Worm (Caenorhabditis elegans) whole organism, early embryonic: Measurements from ENCODE around the gene nhr-22.

Experiments
- F13C5.2 ChIP-seq: sonication (generic microtip); optimal IDR thresholded peaks from 2 replicates; lab custom pipeline; 2017; ENCODE audit warnings: mild to moderate bottlenecking, missing genetic modification characterization, inconsistent platforms, missing compliant biosample characterization
- aly-1 ChIP-seq: sonication (generic microtip); optimal IDR thresholded peaks from 2 replicates; lab custom pipeline; 2016; ENCODE audit warnings: missing genetic modification characterization, missing compliant biosample characterization
- ama-1 ChIP-seq: fragments of 150-350 bp; optimal IDR thresholded peaks from 2 replicates; lab custom pipeline; 2014
- ets-7 ChIP-seq: sonication (generic microtip); optimal IDR thresholded peaks from 2 replicates; lab custom pipeline; 2016; ENCODE audit warnings: missing genotype, missing genetic modification characterization, missing compliant biosample characterization
- scrt-1 ChIP-seq: fragments of 200-800 bp; sonication (Bioruptor generic); IDR thresholded peaks from 2 replicates; pipeline ENCODE4 v1.3.6; 2022; ENCODE audit warnings: missing genetic modification characterization, missing compliant biosample characterization
- sea-1 ChIP-seq: fragments of 200-800 bp; sonication (Bioruptor generic); conservative IDR thresholded peaks from 2 replicates; pipeline ENCODE4 v1.3.6; 2022; ENCODE audit warnings: missing genetic modification characterization, missing compliant biosample characterization
- tbx-37 ChIP-seq: fragments of 200-800 bp; sonication (Bioruptor generic); conservative IDR thresholded peaks from 2 replicates; pipeline ENCODE4 v1.3.6; 2022; ENCODE audit warnings: missing genetic modification reagents, missing genetic modification characterization, missing compliant biosample characterization
- tra-4 ChIP-seq: sonication (generic microtip); optimal IDR thresholded peaks from 2 replicates; lab custom pipeline; 2017; ENCODE audit warnings: missing genetic modification characterization, missing compliant biosample characterization

DNA sequence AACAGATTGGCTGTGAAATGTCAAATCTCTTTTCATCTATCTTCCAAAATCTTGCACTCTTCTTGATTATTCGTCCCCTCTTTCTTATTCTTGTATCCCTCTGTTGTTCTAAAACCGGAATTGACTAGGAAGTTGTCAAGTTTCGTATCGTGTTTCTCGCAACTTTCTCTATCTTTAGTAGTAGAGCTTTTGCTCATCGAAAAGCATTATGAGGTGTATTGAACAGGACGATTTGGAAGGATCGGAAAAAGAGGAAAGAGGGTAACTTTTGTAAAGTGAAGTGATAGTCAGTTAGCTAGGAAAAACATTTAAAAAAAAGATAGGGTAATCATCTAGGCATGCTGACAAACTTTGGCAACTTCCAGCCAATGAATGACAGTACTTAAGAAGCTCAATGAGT is 46.9 kb upstream of the nhr-22 start:
- TF ChIP-seq tbx-37: no peak
- TF ChIP-seq ama-1 (lab: Kevin White, UChicago): no peak
- no peak for TF ChIP-seq scrt-1 (GFP tag; lab: Robert Waterston, UW)
- no peak for TF ChIP-seq F13C5.2
- no peak for TF ChIP-seq sea-1
- no peak for TF ChIP-seq ets-7 (tag; lab: Kevin White, UChicago)
- TF ChIP-seq aly-1: no peak
- no peak for TF ChIP-seq tra-4 (tag; lab: Kevin White, UChicago)
